Worm (Caenorhabditis elegans) whole organism, L4 larva: Measurements from ENCODE around the gene C06E4.8.
A peak's percentile ranks its signal among the peaks of the same experiment; 100 is the strongest.

ENCODE experiments used
- F26F4.8 ChIP-seq: fragments of 200-800 bp; sonication (Bioruptor generic); conservative IDR thresholded peaks from 2 replicates; pipeline ENCODE4 v1.3.6; 2022; ENCODE audit warnings: missing genetic modification characterization, missing compliant biosample characterization
- Y48G9A.11 ChIP-seq: fragments of 200-800 bp; sonication (Bioruptor generic); IDR thresholded peaks from 2 replicates; pipeline ENCODE4 v1.3.6; 2022; ENCODE audit warnings: missing genetic modification reagents, missing genetic modification characterization, missing compliant biosample characterization
- Y75B8A.6 ChIP-seq: fragments of 200-800 bp; sonication (Bioruptor generic); IDR thresholded peaks from 2 replicates; pipeline ENCODE4 v1.3.6; 2022; ENCODE audit warnings: missing genetic modification reagents, missing genetic modification characterization, missing compliant biosample characterization
- aha-1 ChIP-seq: fragments of 150-350 bp; peaks from one replicate; lab custom pipeline; 2014; ENCODE audit warnings: missing biosample characterization, missing genetic modification characterization
- ama-1 ChIP-seq: fragments of 150-350 bp; optimal IDR thresholded peaks from 2 replicates; lab custom pipeline; 2014; ENCODE audit warnings: inconsistent platforms, mixed read lengths
- ceh-28 ChIP-seq: fragments of 150-350 bp; optimal IDR thresholded peaks from 2 replicates; lab custom pipeline; 2014; ENCODE audit warnings: missing biosample characterization, missing genetic modification reagents, missing genetic modification characterization
- ceh-32 ChIP-seq: sonication (generic microtip); optimal IDR thresholded peaks from 2 replicates; lab custom pipeline; 2016; ENCODE audit warnings: mild to moderate bottlenecking, missing genetic modification characterization, missing compliant biosample characterization; ENCODE audit not compliant: poor library complexity
- ces-1 ChIP-seq: fragments of 150-350 bp; sonication (generic microtip); optimal IDR thresholded peaks from 4 replicates; lab custom pipeline; 2014; ENCODE audit warnings: missing biosample characterization, missing genetic modification reagents, missing genetic modification characterization
- ctbp-1 ChIP-seq: fragments of 200-800 bp; sonication (Bioruptor generic); IDR thresholded peaks from 2 replicates; pipeline ENCODE4 v1.3.6; 2022; ENCODE audit warnings: missing genetic modification reagents, missing genetic modification characterization, missing compliant biosample characterization
- dmd-9 ChIP-seq: fragments of 200-800 bp; sonication (Bioruptor generic); IDR thresholded peaks from 2 replicates; pipeline ENCODE4 v1.3.6; 2022; ENCODE audit warnings: missing genetic modification reagents, missing genetic modification characterization, missing compliant biosample characterization
- egl-43 ChIP-seq: fragments of 200-800 bp; sonication (Bioruptor generic); IDR thresholded peaks from 2 replicates; pipeline ENCODE4 v1.3.6; 2022; ENCODE audit warnings: missing genetic modification reagents, missing genetic modification characterization, missing compliant biosample characterization
- gei-8 ChIP-seq: fragments of 200-800 bp; sonication (Bioruptor generic); optimal IDR thresholded peaks from 2 replicates; lab custom pipeline; 2018; ENCODE audit warnings: mild to moderate bottlenecking, missing genetic modification characterization, missing compliant biosample characterization
- hif-1 ChIP-seq, 2 experiments: sonication (generic microtip); optimal IDR thresholded peaks; 2 replicates each; lab custom pipeline; 2016 to 2017; ENCODE audit warnings: missing compliant biosample characterization in 2 of 2, missing genetic modification characterization in 2 of 2, missing genetic modification reagents in 2 of 2, missing genotype in 2 of 2, mild to moderate bottlenecking in 1 of 2
- lim-7 ChIP-seq: fragments of 200-800 bp; sonication (Bioruptor generic); IDR thresholded peaks from 2 replicates; pipeline ENCODE4 v1.3.6; 2022; ENCODE audit warnings: missing genetic modification characterization, missing compliant biosample characterization
- lin-15B ChIP-seq: fragments of 150-350 bp; sonication (generic microtip); optimal IDR thresholded peaks from 3 replicates; lab custom pipeline; 2014; ENCODE audit warnings: missing biosample characterization, missing genetic modification characterization
- lin-38 ChIP-seq: fragments of 200-800 bp; sonication (Bioruptor generic); IDR thresholded peaks from 2 replicates; pipeline ENCODE4 v1.3.6; 2022; ENCODE audit warnings: missing genetic modification reagents, missing genetic modification characterization, missing compliant biosample characterization
- lir-3 ChIP-seq: sonication (generic microtip); optimal IDR thresholded peaks from 2 replicates; lab custom pipeline; 2016; ENCODE audit warnings: mild to moderate bottlenecking, missing genetic modification characterization, missing compliant biosample characterization
- lsy-2 ChIP-seq, 2 experiments: fragments of 150-350 bp in 1 of 2; sonication (generic microtip) in 1 of 2; optimal IDR thresholded peaks; 2 replicates each; lab custom pipeline; 2014 to 2017; ENCODE audit warnings: missing biosample characterization in 2 of 2, missing genetic modification characterization in 2 of 2
- nhr-11 ChIP-seq: fragments of 150-350 bp; optimal IDR thresholded peaks from 2 replicates; lab custom pipeline; 2014; ENCODE audit warnings: missing biosample characterization, missing genetic modification characterization
- nhr-25 ChIP-seq: sonication (generic microtip); optimal IDR thresholded peaks from 2 replicates; lab custom pipeline; 2017; ENCODE audit warnings: missing genetic modification characterization, mild to moderate bottlenecking, missing compliant biosample characterization, antibody characterized with exemption, moderate library complexity, borderline replicate concordance; ENCODE audit not compliant: insufficient read depth
- nhr-28 ChIP-seq: fragments of 150-350 bp; optimal IDR thresholded peaks from 2 replicates; lab custom pipeline; 2014; ENCODE audit warnings: missing biosample characterization, missing genetic modification characterization
- nhr-41 ChIP-seq: fragments of 200-800 bp; sonication (Bioruptor generic); IDR thresholded peaks from 2 replicates; pipeline ENCODE4 v1.3.6; 2022; ENCODE audit warnings: missing genetic modification reagents, missing genetic modification characterization, missing compliant biosample characterization
- nhr-48 ChIP-seq: sonication (generic microtip); optimal IDR thresholded peaks from 2 replicates; lab custom pipeline; 2016; ENCODE audit warnings: mild to moderate bottlenecking, missing genetic modification characterization, missing compliant biosample characterization
- saeg-2 ChIP-seq: fragments of 200-800 bp; sonication (Bioruptor generic); IDR thresholded peaks from 2 replicates; pipeline ENCODE4 v1.3.6; 2022; ENCODE audit warnings: missing genetic modification reagents, missing genetic modification characterization, missing compliant biosample characterization
- set-16 ChIP-seq: fragments of 200-800 bp; sonication (Bioruptor generic); IDR thresholded peaks from 2 replicates; pipeline ENCODE4 v1.3.6; 2022; ENCODE audit warnings: missing genetic modification reagents, missing genetic modification characterization, missing compliant biosample characterization
- skn-1 ChIP-seq: fragments of 150-350 bp; optimal IDR thresholded peaks from 2 replicates; lab custom pipeline; 2014; ENCODE audit warnings: missing biosample characterization, missing genetic modification characterization
- snpc-1.2 ChIP-seq: fragments of 200-800 bp; sonication (Bioruptor generic); IDR thresholded peaks from 2 replicates; pipeline ENCODE4 v1.3.6; 2022; ENCODE audit warnings: missing genetic modification reagents, missing genetic modification characterization, missing compliant biosample characterization
- spr-1 ChIP-seq: sonication (generic microtip); optimal IDR thresholded peaks from 2 replicates; lab custom pipeline; 2016; ENCODE audit warnings: mild to moderate bottlenecking, missing genetic modification characterization, missing compliant biosample characterization
- unc-39 ChIP-seq: sonication (generic microtip); optimal IDR thresholded peaks from 2 replicates; lab custom pipeline; 2017; ENCODE audit warnings: missing biosample characterization, missing genetic modification characterization
- unc-62 ChIP-seq, 3 experiments: fragments of 150-350 bp in 1 of 3; sonication (generic microtip); optimal IDR thresholded peaks in 2 of 3; peaks in 1 of 3; 1 replicate in 1 of 3; 2 replicates in 2 of 3; lab custom pipeline; 2014 to 2017; ENCODE audit warnings: missing biosample characterization in 3 of 3, missing genetic modification characterization in 3 of 3, missing genetic modification reagents in 3 of 3, missing genotype in 1 of 3
- zag-1 ChIP-seq: fragments of 150-350 bp; optimal IDR thresholded peaks from 2 replicates; lab custom pipeline; 2014; ENCODE audit warnings: missing biosample characterization, missing genetic modification characterization
- zip-2 ChIP-seq: fragments of 150-350 bp; optimal IDR thresholded peaks from 2 replicates; lab custom pipeline; 2014; ENCODE audit warnings: missing biosample characterization, missing genetic modification characterization

The C06E4.8 gene

DNA sequence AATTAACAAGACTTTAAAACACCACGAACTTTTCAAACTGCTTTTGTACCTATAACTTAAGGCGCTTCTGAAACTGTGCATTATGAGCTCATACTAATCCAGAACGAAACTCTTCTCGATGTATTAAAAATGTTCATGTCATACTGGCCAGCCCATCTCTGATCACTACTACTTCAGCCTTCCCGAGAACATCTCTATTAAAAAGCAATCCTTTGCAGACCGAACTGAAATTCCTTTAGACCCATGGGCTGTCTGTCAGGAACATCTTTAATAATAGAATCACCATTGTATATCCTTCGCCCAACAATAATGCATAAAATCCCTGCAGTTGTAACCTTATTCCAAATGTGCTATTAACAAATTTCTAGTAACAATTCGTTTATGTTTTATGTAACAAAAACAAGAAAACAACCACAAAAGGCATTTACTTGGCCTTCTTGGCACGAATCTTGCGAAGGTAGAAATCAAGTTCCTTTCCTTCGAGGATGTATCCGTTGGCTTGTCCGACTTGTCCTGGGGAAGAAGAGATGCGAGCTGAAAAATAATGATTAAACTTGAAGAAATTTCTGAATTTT, 27.0 kb upstream of the C06E4.8 start:
- TF ChIP-seq snpc-1.2 (GFP tag; lab: Robert Waterston, UW) (peak; percentile 73), ceh-32 (tag; lab: Kevin White, UChicago) (no peak), aha-1 (tag; lab: Kevin White, UChicago) (peak; percentile 74), unc-62 (GFP tag; optimal IDR thresholded peaks at IDR 0.05 in 1 of 2; lab: Kevin White, UChicago) (peak in 1 of 2 experiments; percentile 52), unc-62 (tag; optimal IDR thresholded peaks at IDR 0.05; lab: Kevin White, UChicago) (no peak), lin-38 (GFP tag; lab: Robert Waterston, UW) (no peak), Y48G9A.11 (GFP tag; lab: Robert Waterston, UW) (0 out of 2 replicates have a peak, but pooled peaks have one; percentile 16), F26F4.8 (no peak), ceh-28 (tag; lab: Kevin White, UChicago) (no peak)

DNA sequence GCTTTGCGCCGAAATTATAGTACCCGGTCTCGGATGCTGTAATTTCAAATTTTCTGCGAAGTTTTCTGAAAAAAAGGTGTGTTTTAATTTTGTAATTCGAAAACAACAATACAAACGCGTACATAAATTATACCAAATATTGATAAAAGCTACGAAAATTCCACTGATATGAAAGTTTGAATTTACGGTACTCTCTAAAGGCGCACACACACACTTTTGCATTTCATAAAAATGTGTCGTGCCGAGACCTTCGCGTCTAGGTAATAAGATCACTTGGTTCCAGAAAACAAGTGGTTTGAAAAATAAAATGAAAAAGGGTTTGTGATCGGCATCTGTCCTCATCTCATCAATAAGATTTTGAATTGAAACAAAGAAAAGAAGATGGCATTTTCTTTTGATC, 25.2 kb upstream of the C06E4.8 start:
- TF ChIP-seq nhr-48 (tag; lab: Kevin White, UChicago) = no peak
- peak in 1 of 2 experiments; percentile 50 for TF ChIP-seq unc-62 (GFP tag; optimal IDR thresholded peaks at IDR 0.05 in 1 of 2; lab: Kevin White, UChicago)
- no peak for TF ChIP-seq unc-62 (tag; optimal IDR thresholded peaks at IDR 0.05; lab: Kevin White, UChicago)
- peak; percentile 97 for TF ChIP-seq aha-1 (tag; lab: Kevin White, UChicago)

DNA sequence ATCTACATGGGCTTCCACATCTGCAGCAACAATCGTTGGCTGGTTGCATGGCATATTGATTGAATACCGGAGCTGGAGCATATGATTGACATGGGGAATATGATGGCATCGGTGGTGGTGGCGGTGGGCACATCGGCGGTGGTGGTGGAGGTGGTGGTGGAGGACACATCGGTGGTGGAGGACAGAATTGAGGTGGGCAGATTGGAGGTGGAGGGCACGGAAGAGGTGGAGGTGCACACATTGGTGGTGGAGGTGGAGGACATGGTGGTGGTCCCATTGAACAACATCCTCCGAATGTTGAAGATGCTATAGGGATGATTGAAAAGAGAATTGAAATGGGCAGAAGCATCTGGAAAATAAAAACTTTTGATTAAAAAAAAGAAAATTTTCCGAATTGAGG, 24.7 kb upstream of the C06E4.8 start, which contains the start of gene grl-4:
TSS of gene grl-4 (minus strand) at position 351 of the 400 bp plus-strand sequence.
- TF ChIP-seq lin-38 (GFP tag; lab: Robert Waterston, UW) (no peak), saeg-2 (GFP tag; lab: Robert Waterston, UW) (0 out of 2 replicates have a peak, but pooled peaks have one; percentile 35), set-16 (peak; percentile 81; the same call in 1 of the 2 replicates), egl-43 (GFP tag; lab: Robert Waterston, UW) (peak; percentile 55; the same call in 1 of the 2 replicates)

DNA sequence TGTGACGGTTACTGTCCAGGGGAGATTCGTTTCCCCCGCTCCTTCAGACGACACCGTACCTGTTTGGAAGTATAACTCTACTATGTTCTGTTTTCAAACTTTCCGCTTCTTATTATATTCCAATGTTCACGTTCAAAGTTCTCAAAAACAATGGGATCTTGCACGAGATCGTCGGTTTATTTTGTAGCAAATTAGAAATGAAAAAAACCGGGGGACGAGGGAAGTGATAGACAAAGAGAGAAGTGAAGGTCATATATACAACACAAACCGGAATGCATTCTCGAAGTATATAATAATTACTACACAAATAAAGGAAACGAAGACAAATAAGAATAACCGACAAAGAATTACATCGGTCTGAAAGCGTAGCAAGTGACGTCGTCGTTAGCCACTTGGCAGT, 24.0 kb upstream of the C06E4.8 start:
- TF ChIP-seq nhr-28 (peak; percentile 12), zip-2 (tag; lab: Kevin White, UChicago) (no peak), lin-15B (tag; lab: Kevin White, UChicago) (no peak), Y75B8A.6 (no peak), ces-1 (GFP tag; lab: Kevin White, UChicago) (no peak), ama-1 (lab: Kevin White, UChicago) (peak; percentile 30), skn-1 (tag; lab: Kevin White, UChicago) (no peak), unc-39 (no peak), nhr-41 (GFP tag; lab: Robert Waterston, UW) (no peak)
- TF ChIP-seq, all 104 proteins: peak for 2

DNA sequence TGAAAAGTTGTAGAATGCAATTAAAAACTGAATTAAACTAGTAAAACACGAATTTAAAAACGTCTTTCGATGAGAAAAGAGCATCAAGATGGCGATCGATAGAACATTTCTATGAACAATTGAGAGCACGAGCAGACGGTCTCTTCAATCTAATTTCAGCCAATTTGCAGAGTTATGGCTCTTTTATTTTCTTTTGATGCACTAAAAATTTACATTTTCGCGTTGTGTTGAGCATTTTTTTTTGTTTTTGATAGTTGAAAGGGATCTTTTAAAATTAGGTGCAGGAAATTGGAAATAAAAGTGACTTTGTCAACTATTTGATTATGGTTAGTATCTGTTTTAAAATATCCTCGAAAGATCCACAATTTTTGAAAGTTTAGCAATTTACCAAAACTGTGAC, 23.3 kb upstream of the C06E4.8 start, which contains the start of gene F42C5.6:
TSS of gene F42C5.6 (minus strand) at position 101 of the 400 bp plus-strand sequence.
- TF ChIP-seq hif-1 (tag; optimal IDR thresholded peaks at IDR 0.05; lab: Kevin White, UChicago) (no peak), egl-43 (GFP tag; lab: Robert Waterston, UW) (no peak), zag-1 (tag; lab: Kevin White, UChicago) (no peak), nhr-11 (no peak), dmd-9 (GFP tag; lab: Robert Waterston, UW) (no peak), lir-3 (tag; lab: Kevin White, UChicago) (no peak), lsy-2 (tag; optimal IDR thresholded peaks at IDR 0.05; lab: Kevin White, UChicago) (no peak), lim-7 (GFP tag; lab: Robert Waterston, UW) (no peak), gei-8 (GFP tag; lab: Kevin White, UChicago) (no peak), Y75B8A.6 (no peak), nhr-41 (GFP tag; lab: Robert Waterston, UW) (no peak), nhr-25 (tag; lab: Kevin White, UChicago) (no peak), ctbp-1 (GFP tag; lab: Robert Waterston, UW) (no peak), spr-1 (tag; lab: Kevin White, UChicago) (no peak), unc-39 (no peak)
- TF ChIP-seq, all 104 proteins: peak for 0
